Fruit fly (Drosophila melanogaster): ENCODE measurements around the gene CG18666.

DNA sequence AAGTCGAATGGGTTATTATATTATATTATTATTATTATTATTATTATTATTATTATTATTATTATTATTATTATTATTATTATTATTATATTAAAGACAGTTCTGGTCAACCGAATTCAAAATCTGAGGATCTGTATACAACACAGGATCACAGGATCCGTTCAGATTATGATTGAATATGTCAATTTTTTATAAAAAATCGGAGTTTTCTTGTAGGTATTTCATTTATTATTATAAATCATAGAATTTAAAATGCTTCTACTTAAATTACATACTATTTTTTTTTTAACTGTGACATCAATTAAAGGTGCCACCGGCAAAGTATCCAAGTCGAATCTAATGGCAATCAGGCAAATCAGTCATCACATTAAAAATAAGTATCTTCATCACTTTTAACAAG, 17.9 kb upstream of the CG18666 start, which contains the start of gene CG14913:
- TF ChIP-seq emc (GFP tag; optimal IDR thresholded peaks at IDR 0.05) (no peak), btn (GFP tag; optimal IDR thresholded peaks at IDR 0.05) (no peak), CG13287 (GFP tag; IDR thresholded peaks at IDR 0.05; ENCODE audit: partially characterized antibody) (no peak), Aef1 (GFP tag; IDR thresholded peaks at IDR 0.05) (no peak), CG4282 (GFP tag; optimal IDR thresholded peaks at IDR 0.05) (no peak), Poxn (GFP tag; IDR thresholded peaks at IDR 0.05) (no peak), NfI (GFP tag; optimal IDR thresholded peaks at IDR 0.05) (no peak), CG17328 (GFP tag; IDR thresholded peaks at IDR 0.05) (no peak), gsb-n (tag; optimal IDR thresholded peaks at IDR 0.05) (no peak), Blimp-1 (GFP tag; optimal IDR thresholded peaks at IDR 0.05) (no peak), esg (GFP tag; conservative IDR thresholded peaks at IDR 0.05) (no peak)

All from whole organism, embryonic.